Worm (Caenorhabditis elegans): Measurements from ENCODE around the gene chil-19.

chil-19 gene

DNA sequence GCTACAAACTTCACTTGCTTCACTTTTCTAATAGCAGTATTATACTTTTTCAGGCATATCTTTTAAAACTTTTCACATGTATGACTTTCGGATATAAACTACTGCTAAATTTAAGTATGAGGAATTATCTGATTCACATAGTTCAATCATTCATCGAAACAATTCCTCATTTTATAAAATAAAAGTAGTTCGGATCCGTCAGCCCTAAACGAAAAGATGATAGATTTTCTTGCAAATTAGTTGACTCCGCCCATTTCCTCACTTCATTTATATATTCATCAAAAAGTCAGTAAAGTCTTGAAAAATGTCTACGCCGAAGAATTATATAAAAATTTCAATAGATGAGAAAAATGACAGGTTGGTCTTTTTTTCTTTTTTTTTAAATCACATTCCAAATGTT, 23.4 kb upstream of the chil-19 start, which contains the start of gene chil-27:
Gene chil-27 (plus strand): TSS at position 301 of the 400 bp plus-strand sequence.
- TF ChIP-seq elt-2 (tag; optimal IDR thresholded peaks at IDR 0.05): no peak
- TF ChIP-seq nhr-85 (tag): no peak
- no peak for TF ChIP-seq aly-2 (tag; optimal IDR thresholded peaks at IDR 0.05)
- TF ChIP-seq nhr-47 (tag; optimal IDR thresholded peaks at IDR 0.05): no peak
- no peak for TF ChIP-seq unc-130 (tag; optimal IDR thresholded peaks at IDR 0.05)
- TF ChIP-seq lsy-2 (tag; optimal IDR thresholded peaks at IDR 0.05): no peak
- TF ChIP-seq blmp-1 (tag; optimal IDR thresholded peaks at IDR 0.05): no peak
- TF ChIP-seq nhr-77 (tag; optimal IDR thresholded peaks at IDR 0.05): no peak
- TF ChIP-seq hlh-17 (GFP tag; optimal IDR thresholded peaks at IDR 0.05; ENCODE audit: borderline replicate concordance): no peak
- no peak for TF ChIP-seq nhr-20 (tag; optimal IDR thresholded peaks at IDR 0.05)
- TF ChIP-seq egl-13 (tag; optimal IDR thresholded peaks at IDR 0.05): no peak
- no peak for TF ChIP-seq snu-23 (GFP tag; optimal IDR thresholded peaks at IDR 0.05)
- TF ChIP-seq sox-4 (tag; optimal IDR thresholded peaks at IDR 0.05): no peak
- no peak for TF ChIP-seq nhr-71 (tag; optimal IDR thresholded peaks at IDR 0.05)
- TF ChIP-seq swsn-7 (tag; optimal IDR thresholded peaks at IDR 0.05): no peak
- TF ChIP-seq ceh-63 (GFP tag; optimal IDR thresholded peaks at IDR 0.05): no peak
- TF ChIP-seq zag-1 (tag; optimal IDR thresholded peaks at IDR 0.05): no peak
- TF ChIP-seq ces-1 (GFP tag; optimal IDR thresholded peaks at IDR 0.05): no peak
- no peak for TF ChIP-seq nhr-237 (tag; optimal IDR thresholded peaks at IDR 0.05)

DNA sequence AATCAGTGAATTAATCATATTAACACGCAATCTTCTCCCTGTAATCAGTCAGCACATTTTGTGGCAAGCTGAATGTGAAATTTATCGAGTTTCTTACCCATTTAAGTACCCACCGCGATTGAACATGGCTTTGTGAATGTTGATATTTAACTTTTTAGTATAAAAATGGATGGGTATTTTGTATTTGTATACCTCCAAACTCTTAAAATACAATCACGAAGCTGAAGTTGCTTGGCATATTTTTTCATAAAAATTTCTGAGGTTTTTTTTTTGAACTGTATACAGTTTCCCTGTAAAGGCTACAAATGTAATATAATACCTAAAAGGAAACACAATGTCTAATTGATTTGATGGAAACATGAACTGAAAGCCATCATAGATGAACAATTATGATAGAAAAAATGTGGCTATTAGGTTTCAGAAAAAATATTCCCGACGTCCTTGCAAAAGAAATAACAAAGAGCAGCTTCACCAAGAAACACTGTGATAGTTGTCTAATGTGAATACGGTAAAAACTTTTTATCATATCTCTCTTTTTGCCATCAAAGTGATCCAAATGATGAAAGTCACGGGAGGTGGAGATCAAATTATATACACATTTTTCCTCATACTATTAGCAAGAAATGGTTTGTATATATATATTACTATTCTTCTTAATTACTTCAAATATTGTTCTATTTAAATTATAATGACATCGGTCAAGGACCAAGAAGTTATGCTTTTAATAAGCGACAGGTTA, 20.3 kb upstream of the chil-19 start, which contains the start of the genes chil-25 and chil-26:
Gene chil-25 (minus strand): TSS at position 101 of the 739 bp plus-strand sequence.
Gene chil-26 (plus strand): TSS at position 689 of the 739 bp plus-strand sequence.
- no peak for TF ChIP-seq unc-86 (tag; optimal IDR thresholded peaks at IDR 0.05)
- TF ChIP-seq fkh-4 (tag; optimal IDR thresholded peaks at IDR 0.05; ENCODE audit: borderline replicate concordance): no peak
- TF ChIP-seq hlh-4 (tag; optimal IDR thresholded peaks at IDR 0.05): no peak
- no peak for TF ChIP-seq nhr-77 (tag; optimal IDR thresholded peaks at IDR 0.05)
- no peak for TF ChIP-seq ceh-90 (tag; optimal IDR thresholded peaks at IDR 0.05)
- TF ChIP-seq zag-1 (tag; optimal IDR thresholded peaks at IDR 0.05): no peak
- no peak for TF ChIP-seq isw-1 (GFP tag; IDR thresholded peaks at IDR 0.05)
- no peak for TF ChIP-seq unc-130 (tag; optimal IDR thresholded peaks at IDR 0.05)
- TF ChIP-seq pag-3 (tag; optimal IDR thresholded peaks at IDR 0.05; ENCODE audit: borderline replicate concordance, insufficient read depth): no peak
- no peak for TF ChIP-seq fkh-8 (tag; optimal IDR thresholded peaks at IDR 0.05)
- TF ChIP-seq snpc-4 (tag; optimal IDR thresholded peaks at IDR 0.05): no peak

DNA sequence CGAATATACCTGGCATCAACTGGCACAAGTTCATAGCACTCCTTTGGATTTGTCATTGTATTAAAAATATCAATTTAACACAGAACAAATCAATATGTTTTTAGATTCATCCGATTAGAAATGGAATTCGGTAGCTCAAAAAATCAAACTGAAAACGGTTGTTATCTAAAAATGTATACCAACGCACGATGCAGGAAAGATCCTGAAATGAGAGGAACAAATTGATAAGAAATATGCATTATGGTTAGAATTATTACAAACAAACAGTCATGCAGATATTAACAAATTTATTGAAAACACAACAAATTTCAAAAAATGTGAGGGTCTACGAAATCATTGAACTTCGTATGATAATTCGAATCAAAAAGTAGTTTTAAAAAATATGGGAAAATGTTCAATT, 15.8 kb upstream of the chil-19 start, which contains the start of gene T19H5.6:
Gene T19H5.6 (minus strand): TSS at position 195 of the 400 bp plus-strand sequence.
- no peak for TF ChIP-seq nhr-47 (tag; optimal IDR thresholded peaks at IDR 0.05)
- TF ChIP-seq elt-2 (tag; optimal IDR thresholded peaks at IDR 0.05): peak; percentile 48

DNA sequence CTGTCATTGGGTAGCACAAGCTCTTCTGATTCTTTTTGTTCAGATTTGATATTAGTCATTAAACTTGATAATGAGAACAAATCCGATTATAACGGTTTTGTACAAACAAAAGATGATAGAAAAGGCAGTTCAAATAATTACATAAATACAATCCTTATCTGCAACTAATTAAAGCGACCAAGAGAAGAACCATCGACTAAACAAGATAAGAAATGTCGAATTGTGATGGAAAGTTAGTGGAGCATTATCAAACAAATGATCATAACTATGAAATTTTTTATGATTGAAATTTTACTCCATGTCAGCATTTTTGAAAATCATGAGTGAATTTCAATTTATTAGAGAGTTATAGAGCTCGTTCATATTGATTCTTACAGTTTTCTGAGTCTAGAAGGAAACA, 14.2 kb upstream of the chil-19 start, which contains the start of gene chil-23:
Gene chil-23 (minus strand): TSS at position 198 of the 400 bp plus-strand sequence.
- TF ChIP-seq nhr-12 (tag; optimal IDR thresholded peaks at IDR 0.05) (no peak), nhr-20 (tag; optimal IDR thresholded peaks at IDR 0.05) (peak; percentile 17), elt-2 (tag; optimal IDR thresholded peaks at IDR 0.05) (peak; percentile 95)

- TF ChIP-seq sptf-1 (tag; optimal IDR thresholded peaks at IDR 0.05) (no peak), hlh-4 (tag; optimal IDR thresholded peaks at IDR 0.05) (no peak), tbx-2 (tag; optimal IDR thresholded peaks at IDR 0.05) (no peak), unc-130 (tag; optimal IDR thresholded peaks at IDR 0.05) (no peak), zag-1 (tag; optimal IDR thresholded peaks at IDR 0.05) (no peak), efl-1 (optimal IDR thresholded peaks at IDR 0.05) (no peak), efl-1 (GFP tag; optimal IDR thresholded peaks at IDR 0.05 in 1 of 2) (no peak), C16A3.4 (tag; optimal IDR thresholded peaks at IDR 0.05) (no peak), nhr-12 (tag; optimal IDR thresholded peaks at IDR 0.05) (no peak), unc-98 (GFP tag; IDR thresholded peaks at IDR 0.05) (no peak), nhr-19 (GFP tag; conservative IDR thresholded peaks at IDR 0.05) (no peak), unc-30 (tag; optimal IDR thresholded peaks at IDR 0.05) (no peak), ceh-82 (tag; optimal IDR thresholded peaks at IDR 0.05) (no peak), mep-1 (tag; optimal IDR thresholded peaks at IDR 0.05) (no peak), sup-37 (GFP tag; optimal IDR thresholded peaks at IDR 0.05) (no peak), ceh-8 (GFP tag; optimal IDR thresholded peaks at IDR 0.05) (no peak)
These were observed 11.9 kb upstream of the chil-19 start, which contains the start of gene chil-22 for ce11 chrII:9466095-9466494. Gene chil-22 (minus strand): TSS chrII:9466195.
